Fruit fly (Drosophila melanogaster) S2 (cell line): Measurements from ENCODE around the gene mirr.

ENCODE experiments used
- CG8478 ChIP-seq: fragments of >200 bp; optimal IDR thresholded peaks from 2 replicates; lab custom pipeline; 2018
- CTCF ChIP-seq, 2 experiments: fragments of >200 bp; optimal IDR thresholded peaks; 2 replicates each; lab custom pipeline; 2018

dm6 chr3L:12646102-12646501 is 47.3 kb upstream of the mirr start:
- TF ChIP-seq CG8478 (no peak), CTCF (optimal IDR thresholded peaks at IDR 0.05; lab: Kevin White, UChicago) (no peak)
